Fruit fly (Drosophila melanogaster) whole organism, embryonic: ENCODE data around the gene CG6409.

Experiments
- CG10431 ChIP-seq: fragments of 200-800 bp; sonication (Bioruptor generic); optimal IDR thresholded peaks from 3 replicates; lab custom pipeline; 2018; ENCODE audit warnings: missing biosample characterization, mild to moderate bottlenecking, missing genetic modification characterization
- CG11696 ChIP-seq: fragments of 200-800 bp; sonication (Bioruptor generic); IDR thresholded peaks from 2 replicates; pipeline ENCODE4 v1.3.6; 2022; ENCODE audit warnings: missing biosample characterization, missing genetic modification characterization
- CG12071 ChIP-seq: fragments of 200-800 bp; sonication (Bioruptor generic); optimal IDR thresholded peaks from 3 replicates; lab custom pipeline; 2018; ENCODE audit warnings: missing biosample characterization, mild to moderate bottlenecking, missing genetic modification characterization
- CG14441 ChIP-seq: fragments of 200-800 bp; sonication (Bioruptor generic); IDR thresholded peaks from 2 replicates; pipeline ENCODE4 v1.3.6; 2022; ENCODE audit warnings: missing biosample characterization, missing genetic modification characterization
- CG14860 ChIP-seq: fragments of 200-800 bp; sonication (Bioruptor generic); IDR thresholded peaks from 3 replicates; pipeline ENCODE4 v1.3.6; 2022; ENCODE audit warnings: missing biosample characterization, missing genetic modification characterization; ENCODE audit not compliant: partially characterized antibody
- CG14965 ChIP-seq: fragments of 200-800 bp; sonication (Bioruptor generic); optimal IDR thresholded peaks from 2 replicates; lab custom pipeline; 2016; ENCODE audit warnings: missing biosample characterization, missing genetic modification characterization, borderline replicate concordance
- CG17328 ChIP-seq: fragments of 200-800 bp; sonication (Bioruptor generic); IDR thresholded peaks from 2 replicates; pipeline ENCODE4 v1.3.6; 2022; ENCODE audit warnings: missing biosample characterization, missing genetic modification characterization
- CG17612 ChIP-seq: fragments of 200-800 bp; sonication (Bioruptor generic); IDR thresholded peaks from 2 replicates; pipeline ENCODE4 v1.3.6; 2022; ENCODE audit warnings: missing biosample characterization, missing genetic modification characterization
- CG17912 ChIP-seq: fragments of 200-800 bp; sonication (Bioruptor generic); optimal IDR thresholded peaks from 2 replicates; lab custom pipeline; 2018; ENCODE audit warnings: missing biosample characterization, mild to moderate bottlenecking, missing genetic modification characterization
- CG31441 ChIP-seq: fragments of 200-800 bp; sonication (Bioruptor generic); IDR thresholded peaks from 2 replicates; pipeline ENCODE4 v1.3.6; 2022; ENCODE audit warnings: missing biosample characterization, missing genetic modification characterization
- CG33557 ChIP-seq: fragments of 200-800 bp; sonication (Bioruptor generic); optimal IDR thresholded peaks from 2 replicates; lab custom pipeline; 2019; ENCODE audit warnings: missing biosample characterization, mild to moderate bottlenecking, missing genetic modification characterization, moderate library complexity
- CG4360 ChIP-seq: fragments of 200-800 bp; sonication (Bioruptor generic); IDR thresholded peaks from 2 replicates; pipeline ENCODE4 v1.3.6; 2022; ENCODE audit warnings: missing biosample characterization, missing genetic modification characterization
- CG4404 ChIP-seq: fragments of 200-800 bp; sonication (Bioruptor generic); IDR thresholded peaks from 2 replicates; pipeline ENCODE4 v1.3.6; 2022; ENCODE audit warnings: missing biosample characterization, missing genetic modification characterization
- CG4707 ChIP-seq: fragments of 200-800 bp; sonication (Bioruptor generic); optimal IDR thresholded peaks from 2 replicates; lab custom pipeline; 2018; ENCODE audit warnings: missing biosample characterization, mild to moderate bottlenecking, missing genetic modification characterization, moderate library complexity
- CG4854 ChIP-seq: fragments of 200-800 bp; sonication (Bioruptor generic); optimal IDR thresholded peaks from 2 replicates; lab custom pipeline; 2016; ENCODE audit warnings: missing biosample characterization, missing genetic modification characterization, inconsistent platforms
- CG6813 ChIP-seq: fragments of 200-800 bp; sonication (Bioruptor generic); optimal IDR thresholded peaks from 2 replicates; lab custom pipeline; 2017; ENCODE audit warnings: missing biosample characterization, missing genetic modification characterization, mild to moderate bottlenecking, moderate library complexity, missing genetic modification reagents
- CG7786 ChIP-seq: fragments of 200-800 bp; sonication (Bioruptor generic); optimal IDR thresholded peaks from 2 replicates; lab custom pipeline; 2016; ENCODE audit warnings: missing biosample characterization, missing genetic modification characterization
- Chrac-16 ChIP-seq: fragments of 200-800 bp; sonication (Bioruptor generic); optimal IDR thresholded peaks from 3 replicates; lab custom pipeline; 2016; ENCODE audit warnings: missing biosample characterization, missing genetic modification characterization
- Dek ChIP-seq: fragments of 200-800 bp; sonication (Bioruptor generic); optimal IDR thresholded peaks from 3 replicates; lab custom pipeline; 2019; ENCODE audit warnings: missing biosample characterization, mild to moderate bottlenecking, missing genetic modification characterization, moderate library complexity
- Dip3 ChIP-seq: fragments of 200-800 bp; sonication (Bioruptor generic); optimal IDR thresholded peaks from 3 replicates; lab custom pipeline; 2016; ENCODE audit warnings: missing biosample characterization, missing genetic modification characterization
- Elba2 ChIP-seq: fragments of 200-800 bp; sonication (Bioruptor generic); optimal IDR thresholded peaks from 3 replicates; lab custom pipeline; 2016; ENCODE audit warnings: missing biosample characterization, missing genetic modification characterization
- Fer3 ChIP-seq: fragments of 200-800 bp; sonication (Bioruptor generic); optimal IDR thresholded peaks from 2 replicates; lab custom pipeline; 2018; ENCODE audit warnings: missing biosample characterization, mild to moderate bottlenecking, missing genetic modification characterization, moderate library complexity
- Gsc ChIP-seq: fragments of 200-800 bp; sonication (Bioruptor generic); IDR thresholded peaks from 2 replicates; pipeline ENCODE4 v1.3.6; 2022; ENCODE audit warnings: missing biosample characterization, missing genetic modification characterization
- Max ChIP-seq: fragments of 200-800 bp; sonication (Bioruptor generic); optimal IDR thresholded peaks from 2 replicates; lab custom pipeline; 2016; ENCODE audit warnings: missing biosample characterization, mild to moderate bottlenecking, missing genetic modification characterization
- Ptx1 ChIP-seq: fragments of 200-800 bp; sonication (Bioruptor generic); IDR thresholded peaks from 2 replicates; pipeline ENCODE4 v1.3.6; 2022; ENCODE audit warnings: missing biosample characterization, missing genetic modification characterization
- Sin3A ChIP-seq: fragments of >200 bp; optimal IDR thresholded peaks from 2 replicates; lab custom pipeline; 2018
- ara ChIP-seq: fragments of 200-800 bp; sonication (Bioruptor generic); IDR thresholded peaks from 2 replicates; pipeline ENCODE4 v1.3.6; 2022; ENCODE audit warnings: missing biosample characterization, missing genetic modification characterization
- bab2 ChIP-seq: fragments of 200-800 bp; sonication (Bioruptor generic); optimal IDR thresholded peaks from 2 replicates; lab custom pipeline; 2016; ENCODE audit warnings: missing biosample characterization, missing genetic modification characterization
- bowl ChIP-seq: fragments of 200-800 bp; sonication (Bioruptor generic); IDR thresholded peaks from 2 replicates; pipeline ENCODE4 v1.3.6; 2022; ENCODE audit warnings: missing biosample characterization, missing genetic modification characterization
- cg ChIP-seq: fragments of 200-800 bp; sonication (Bioruptor generic); optimal IDR thresholded peaks from 3 replicates; lab custom pipeline; 2019; ENCODE audit warnings: missing biosample characterization, mild to moderate bottlenecking, missing genetic modification characterization, moderate library complexity
- chinmo ChIP-seq: fragments of 200-800 bp; sonication (Bioruptor generic); IDR thresholded peaks from 4 replicates; pipeline ENCODE4 v1.3.6; 2022; ENCODE audit warnings: missing biosample characterization, missing genetic modification characterization; ENCODE audit not compliant: partially characterized antibody
- crol ChIP-seq: fragments of 200-800 bp; sonication (Bioruptor generic); IDR thresholded peaks from 2 replicates; pipeline ENCODE4 v1.3.6; 2022; ENCODE audit warnings: missing biosample characterization, missing genetic modification characterization
- dimm ChIP-seq: fragments of 200-800 bp; sonication (Bioruptor generic); IDR thresholded peaks from 2 replicates; pipeline ENCODE4 v1.3.6; 2022; ENCODE audit warnings: missing biosample characterization, missing genetic modification characterization
- fd102C ChIP-seq: fragments of 200-800 bp; sonication (Bioruptor generic); optimal IDR thresholded peaks from 2 replicates; lab custom pipeline; 2018; ENCODE audit warnings: missing biosample characterization, mild to moderate bottlenecking, missing genetic modification characterization, moderate library complexity
- gce ChIP-seq: fragments of 200-800 bp; sonication (Bioruptor generic); IDR thresholded peaks from 3 replicates; pipeline ENCODE4 v1.3.6; 2022; ENCODE audit warnings: missing biosample characterization, missing genetic modification characterization
- gem ChIP-seq: fragments of 200-800 bp; sonication (Bioruptor generic); optimal IDR thresholded peaks from 2 replicates; lab custom pipeline; 2019; ENCODE audit warnings: missing biosample characterization, mild to moderate bottlenecking, missing genetic modification characterization, moderate library complexity
- gsb-n ChIP-seq: fragments of 200-800 bp; sonication (Bioruptor generic); optimal IDR thresholded peaks from 3 replicates; lab custom pipeline; 2018; ENCODE audit warnings: missing biosample characterization, mild to moderate bottlenecking, missing genetic modification characterization
- mam ChIP-seq: fragments of 200-800 bp; sonication (Bioruptor generic); optimal IDR thresholded peaks from 3 replicates; lab custom pipeline; 2016; ENCODE audit warnings: missing biosample characterization, missing genetic modification characterization
- onecut ChIP-seq: fragments of 200-800 bp; sonication (Bioruptor generic); IDR thresholded peaks from 2 replicates; pipeline ENCODE4 v1.3.6; 2022; ENCODE audit warnings: missing biosample characterization, missing genetic modification characterization
- org-1 ChIP-seq: fragments of 200-800 bp; sonication (Bioruptor generic); optimal IDR thresholded peaks from 2 replicates; lab custom pipeline; 2017; ENCODE audit warnings: missing biosample characterization, missing genetic modification characterization
- pros ChIP-seq: fragments of 200-800 bp; sonication (Bioruptor generic); optimal IDR thresholded peaks from 3 replicates; lab custom pipeline; 2019; ENCODE audit warnings: missing biosample characterization, mild to moderate bottlenecking, missing genetic modification characterization, moderate library complexity
- ranshi ChIP-seq: fragments of 200-800 bp; sonication (Bioruptor generic); IDR thresholded peaks from 2 replicates; pipeline ENCODE4 v1.3.6; 2022; ENCODE audit warnings: missing biosample characterization, missing genetic modification characterization
- rib ChIP-seq: fragments of 200-800 bp; sonication (Bioruptor generic); IDR thresholded peaks from 2 replicates; pipeline ENCODE4 v1.3.6; 2022; ENCODE audit warnings: missing biosample characterization, missing genetic modification characterization
- run ChIP-seq: fragments of 200-800 bp; sonication (Bioruptor generic); optimal IDR thresholded peaks from 3 replicates; lab custom pipeline; 2018; ENCODE audit warnings: missing biosample characterization, mild to moderate bottlenecking, missing genetic modification characterization
- salm ChIP-seq: fragments of 200-800 bp; sonication (Bioruptor generic); optimal IDR thresholded peaks from 2 replicates; lab custom pipeline; 2018; ENCODE audit warnings: missing biosample characterization, mild to moderate bottlenecking, missing genetic modification characterization
- sens ChIP-seq: fragments of 200-800 bp; sonication (Bioruptor generic); peaks from one replicate; lab custom pipeline; 2016; ENCODE audit warnings: missing biosample characterization, missing genetic modification characterization
- slbo ChIP-seq: fragments of 200-800 bp; sonication (Bioruptor generic); IDR thresholded peaks from 2 replicates; pipeline ENCODE4 v1.3.6; 2022; ENCODE audit warnings: missing biosample characterization, missing genetic modification characterization
- so ChIP-seq: fragments of 200-800 bp; sonication (Bioruptor generic); IDR thresholded peaks from 3 replicates; pipeline ENCODE4 v1.3.6; 2022; ENCODE audit warnings: missing biosample characterization, missing genetic modification characterization
- stwl ChIP-seq: fragments of 200-800 bp; sonication (Bioruptor generic); optimal IDR thresholded peaks from 3 replicates; lab custom pipeline; 2018; ENCODE audit warnings: missing biosample characterization, mild to moderate bottlenecking, missing genetic modification characterization, moderate library complexity
- tna ChIP-seq: fragments of 200-800 bp; sonication (Bioruptor generic); IDR thresholded peaks from 2 replicates; pipeline ENCODE4 v1.3.6; 2022; ENCODE audit warnings: missing biosample characterization, missing genetic modification characterization; ENCODE audit not compliant: partially characterized antibody
- ttk ChIP-seq: fragments of 200-800 bp; sonication (Bioruptor generic); IDR thresholded peaks from 2 replicates; pipeline ENCODE4 v2.1.2; 2022; ENCODE audit warnings: missing biosample characterization, missing genetic modification characterization
- tx ChIP-seq: fragments of 200-800 bp; sonication (Bioruptor generic); optimal IDR thresholded peaks from 2 replicates; lab custom pipeline; 2016; ENCODE audit warnings: missing biosample characterization, missing genetic modification characterization
- unpg ChIP-seq: fragments of 200-800 bp; sonication (Bioruptor generic); optimal IDR thresholded peaks from 3 replicates; lab custom pipeline; 2018; ENCODE audit warnings: missing biosample characterization, mild to moderate bottlenecking, missing genetic modification characterization, moderate library complexity
- zfh1 ChIP-seq: fragments of 200-800 bp; sonication (Bioruptor generic); IDR thresholded peaks from 3 replicates; pipeline ENCODE4 v1.3.6; 2022; ENCODE audit warnings: missing biosample characterization, missing genetic modification characterization

Gene CG6409

dm6 chr3L:10843685-10844084, 38.5 kb downstream of the CG6409 start (continued):
- TF ChIP-seq chinmo (GFP tag; lab: Robert Waterston, UW) (0 out of 4 replicates have a peak, but pooled peaks have one; percentile 31), ttk (no peak), CG14441 (GFP tag; lab: Robert Waterston, UW) (no peak), fd102C (GFP tag; lab: Kevin White, UChicago) (no peak), so (no peak), bowl (GFP tag; lab: Robert Waterston, UW) (no peak), CG17612 (no peak), rib (GFP tag; lab: Robert Waterston, UW) (0 out of 2 replicates have a peak, but pooled peaks have one; percentile 29), salm (tag; lab: Kevin White, UChicago) (no peak), CG11696 (GFP tag; lab: Robert Waterston, UW) (no peak), CG14860 (GFP tag; lab: Robert Waterston, UW) (no peak), CG4360 (GFP tag; lab: Robert Waterston, UW) (no peak), bab2 (no peak), cg (GFP tag; lab: Kevin White, UChicago) (peak; percentile 4), Chrac-16 (GFP tag; lab: Kevin White, UChicago) (no peak), crol (GFP tag; lab: Robert Waterston, UW) (peak; percentile 38), sens (GFP tag; lab: Kevin White, UChicago) (no peak), gce (GFP tag; lab: Robert Waterston, UW) (no peak), pros (GFP tag; lab: Kevin White, UChicago) (peak; percentile 32), gem (tag; lab: Kevin White, UChicago) (no peak), Elba2 (GFP tag; lab: Kevin White, UChicago) (no peak), CG31441 (GFP tag; lab: Robert Waterston, UW) (no peak), tx (GFP tag; lab: Kevin White, UChicago) (no peak), gsb-n (tag; lab: Kevin White, UChicago) (peak; percentile 36), Ptx1 (GFP tag; lab: Robert Waterston, UW) (no peak), run (tag; lab: Kevin White, UChicago) (no peak), mam (GFP tag; lab: Kevin White, UChicago) (no peak), CG12071 (GFP tag; lab: Kevin White, UChicago) (no peak), org-1 (no peak), zfh1 (no peak), Dek (tag; lab: Kevin White, UChicago) (no peak), CG7786 (GFP tag; lab: Kevin White, UChicago) (no peak), ranshi (GFP tag; lab: Robert Waterston, UW) (no peak), CG4707 (GFP tag; lab: Kevin White, UChicago) (no peak), onecut (GFP tag; lab: Robert Waterston, UW) (peak; percentile 93), CG6813 (GFP tag; lab: Kevin White, UChicago) (no peak), dimm (0 out of 2 replicates have a peak, but pooled peaks have one; percentile 2), Gsc (no peak), CG4854 (GFP tag; lab: Kevin White, UChicago) (no peak), CG14965 (GFP tag; lab: Kevin White, UChicago) (no peak), Fer3 (tag; lab: Kevin White, UChicago) (no peak)

- peak; percentile 44 for TF ChIP-seq unpg (GFP tag; lab: Kevin White, UChicago)
- no peak for TF ChIP-seq CG17912 (GFP tag; lab: Kevin White, UChicago)
- no peak for TF ChIP-seq tna (GFP tag; lab: Robert Waterston, UW)
- TF ChIP-seq CG4404 (GFP tag; lab: Robert Waterston, UW), result peak; percentile 46
- TF ChIP-seq CG14860 (GFP tag; lab: Robert Waterston, UW), result no peak
- TF ChIP-seq CG17328 (GFP tag; lab: Robert Waterston, UW), result peak; percentile 23; the same call in 1 of the 2 replicates
- no peak for TF ChIP-seq Sin3A (lab: Kevin White, UChicago)
- peak; percentile 51 for TF ChIP-seq CG10431 (GFP tag; lab: Kevin White, UChicago)
- peak; percentile 2 for TF ChIP-seq stwl
- peak; percentile 6 for TF ChIP-seq Max (GFP tag; lab: Kevin White, UChicago)
- no peak for TF ChIP-seq slbo (GFP tag; lab: Robert Waterston, UW)
- no peak for TF ChIP-seq Dip3 (GFP tag; lab: Kevin White, UChicago)
- peak; percentile 58; the same call in 1 of the 2 replicates for TF ChIP-seq ara (GFP tag; lab: Robert Waterston, UW)
- TF ChIP-seq CG33557, result peak; percentile 82
Measured at dm6 chr3L:10843273-10843672, 38.9 kb downstream of the CG6409 start.
